Fruit fly (Drosophila melanogaster): ENCODE measurements around the gene CG17364.

dm6 chr3L:14037655-14038644 is 44.8 kb upstream of the CG17364 start:
- peak; percentile 47 for TF ChIP-seq cic (GFP tag; optimal IDR thresholded peaks at IDR 0.05)
- no peak for TF ChIP-seq kay (GFP tag; ENCODE audit: borderline replicate concordance)
- TF ChIP-seq toe (GFP tag; optimal IDR thresholded peaks at IDR 0.05) = no peak
- no peak for TF ChIP-seq CG33017 (tag; optimal IDR thresholded peaks at IDR 0.05)
- no peak for TF ChIP-seq Clk (GFP tag; optimal IDR thresholded peaks at IDR 0.05)
- no peak for TF ChIP-seq CG11617 (GFP tag; optimal IDR thresholded peaks at IDR 0.05)
- TF ChIP-seq CG1620 (GFP tag; optimal IDR thresholded peaks at IDR 0.05) = no peak
- TF ChIP-seq ovo (GFP tag; optimal IDR thresholded peaks at IDR 0.05) = no peak
- no peak for TF ChIP-seq CG5204 (GFP tag; optimal IDR thresholded peaks at IDR 0.05)
- TF ChIP-seq Hr96 (GFP tag; optimal IDR thresholded peaks at IDR 0.05) = no peak
- no peak for TF ChIP-seq CG7101 (tag; optimal IDR thresholded peaks at IDR 0.05)
- no peak for TF ChIP-seq CG7045 (GFP tag; optimal IDR thresholded peaks at IDR 0.05)
- no peak for TF ChIP-seq CG12768 (GFP tag; optimal IDR thresholded peaks at IDR 0.05)
- no peak for TF ChIP-seq Crg-1 (GFP tag; optimal IDR thresholded peaks at IDR 0.05)

Measured in whole organism, adult.